Worm (Caenorhabditis elegans) whole organism, midembryonic: ENCODE measurements around the gene R12C12.6.
"Not testable (repeated sequence)": the region's sequence is repeated elsewhere in the genome, so short reads cannot be mapped to it uniquely, and the experiment has no call there.

Experiments
- T22C8.4 ChIP-seq: fragments of 200-800 bp; sonication (Bioruptor generic); IDR thresholded peaks from 2 replicates; pipeline ENCODE4 v1.3.6; 2022; ENCODE audit warnings: missing genetic modification characterization, missing compliant biosample characterization
- cog-1 ChIP-seq: sonication (generic microtip); optimal IDR thresholded peaks from 2 replicates; lab custom pipeline; 2016; ENCODE audit warnings: missing genetic modification characterization, missing compliant biosample characterization
- flt-1 ChIP-seq: fragments of 200-800 bp; sonication (Bioruptor generic); IDR thresholded peaks from 2 replicates; pipeline ENCODE4 v1.3.6; 2022; ENCODE audit warnings: missing genetic modification characterization, missing compliant biosample characterization
- klf-2 ChIP-seq: fragments of 200-800 bp; sonication (Bioruptor generic); conservative IDR thresholded peaks from 2 replicates; pipeline ENCODE4 v1.3.6; 2022; ENCODE audit warnings: missing genetic modification reagents, missing genetic modification characterization, missing compliant biosample characterization
- med-1 ChIP-seq: sonication (generic microtip); optimal IDR thresholded peaks from 2 replicates; lab custom pipeline; 2017; ENCODE audit warnings: missing genetic modification characterization, mild to moderate bottlenecking, missing compliant biosample characterization, antibody characterized with exemption, missing genetic modification reagents; ENCODE audit not compliant: insufficient read depth
- ref-1 ChIP-seq: fragments of 200-800 bp; sonication (Bioruptor generic); conservative IDR thresholded peaks from 2 replicates; pipeline ENCODE4 v1.3.6; 2022; ENCODE audit warnings: missing genetic modification reagents, missing genetic modification characterization, missing compliant biosample characterization
- tab-1 ChIP-seq: fragments of 200-800 bp; sonication (Bioruptor generic); IDR thresholded peaks from 2 replicates; pipeline ENCODE4 v1.3.6; 2022; ENCODE audit warnings: missing genetic modification characterization, missing compliant biosample characterization
- ztf-23 ChIP-seq: fragments of 200-800 bp; sonication (Bioruptor generic); IDR thresholded peaks from 2 replicates; pipeline ENCODE4 v1.3.6; 2022; ENCODE audit warnings: missing genetic modification reagents, missing genetic modification characterization, missing compliant biosample characterization
- ztf-29 ChIP-seq: fragments of 200-800 bp; sonication (Bioruptor generic); IDR thresholded peaks from 2 replicates; pipeline ENCODE4 v1.3.6; 2022; ENCODE audit warnings: missing genetic modification reagents, missing genetic modification characterization, missing compliant biosample characterization

The R12C12.6 gene

ce11 chrII:6022596-6022995, 25.1 kb downstream of the R12C12.6 start:
- TF ChIP-seq cog-1 (tag; lab: Kevin White, UChicago) (no peak), med-1 (GFP tag; lab: Kevin White, UChicago) (no peak), flt-1 (GFP tag; lab: Robert Waterston, UW) (no peak), ztf-29 (GFP tag; lab: Robert Waterston, UW) (no peak), klf-2 (GFP tag; lab: Robert Waterston, UW) (no peak), ref-1 (GFP tag; lab: Robert Waterston, UW) (no peak), ztf-23 (GFP tag; lab: Robert Waterston, UW) (no peak), tab-1 (GFP tag; lab: Robert Waterston, UW) (no peak), T22C8.4 (GFP tag; lab: Robert Waterston, UW) (no peak)

ce11 chrII:6020353-6020752, 27.3 kb downstream of the R12C12.6 start, which contains the start of gene ZK84.1:
Gene ZK84.1, plus strand, starts transcription at chrII:6020653.
- TF ChIP-seq T22C8.4 (GFP tag; lab: Robert Waterston, UW) (no peak), med-1 (GFP tag; lab: Kevin White, UChicago) (no peak), klf-2 (GFP tag; lab: Robert Waterston, UW) (no peak), flt-1 (GFP tag; lab: Robert Waterston, UW) (no peak), ztf-23 (GFP tag; lab: Robert Waterston, UW) (no peak), ztf-29 (GFP tag; lab: Robert Waterston, UW) (no peak)

DNA sequence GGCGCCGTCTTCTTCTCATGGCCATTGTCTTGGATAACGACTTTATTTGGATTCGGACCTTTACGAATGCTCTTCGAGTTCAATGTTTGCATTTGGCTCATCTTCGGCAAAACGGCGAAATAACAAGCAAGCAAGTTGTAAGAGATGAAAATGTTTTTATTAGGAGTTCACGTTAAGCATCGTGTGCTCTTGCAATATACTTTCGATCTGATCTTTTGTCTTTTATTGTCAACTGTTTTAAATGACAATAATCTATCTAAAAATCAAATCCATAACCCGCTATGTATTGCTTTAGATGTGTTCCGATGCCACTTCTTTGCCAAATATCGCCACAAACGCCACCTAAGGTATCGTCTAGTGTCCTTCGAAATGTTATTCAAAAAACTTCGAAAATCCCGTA, 31.3 kb downstream of the R12C12.6 start, which contains the start of gene ZK84.5:
Gene ZK84.5, minus strand, starts transcription at position 101 of the 400 bp plus-strand sequence.
- no peak for TF ChIP-seq flt-1 (GFP tag; lab: Robert Waterston, UW)
- no peak for TF ChIP-seq cog-1 (tag; lab: Kevin White, UChicago)
- no peak for TF ChIP-seq T22C8.4 (GFP tag; lab: Robert Waterston, UW)

DNA sequence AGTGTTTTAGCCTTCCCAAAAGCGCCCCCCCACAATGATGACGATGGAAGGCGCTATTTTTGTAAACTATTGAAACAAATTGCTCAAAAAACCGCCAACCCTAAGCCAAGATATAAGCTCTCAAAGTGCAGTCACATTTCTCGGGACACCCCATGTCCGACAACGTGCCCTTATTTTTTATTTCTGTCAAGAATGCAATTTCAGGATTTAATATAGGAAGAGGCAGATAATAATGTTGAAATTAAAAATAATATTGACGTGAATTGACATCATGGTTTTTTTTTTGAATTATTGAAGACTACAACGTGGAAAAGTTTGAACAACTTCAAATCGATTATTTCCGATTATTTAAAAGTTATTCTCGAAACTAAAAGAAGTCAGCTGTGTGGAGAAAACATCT, 33.6 kb downstream of the R12C12.6 start, which contains the start of gene ZK84.2:
Gene ZK84.2, plus strand, starts transcription at position 301 of the 400 bp plus-strand sequence.
- not testable (repeated sequence) for TF ChIP-seq med-1 (GFP tag; lab: Kevin White, UChicago); ztf-29 (GFP tag; lab: Robert Waterston, UW); klf-2 (GFP tag; lab: Robert Waterston, UW)

ce11 chrII:6010544-6010943, 37.1 kb downstream of the R12C12.6 start, which contains the start of gene ins-20:
Gene ins-20, plus strand, starts transcription at chrII:6010844.
- TF ChIP-seq klf-2 (GFP tag; lab: Robert Waterston, UW) (no peak), ref-1 (GFP tag; lab: Robert Waterston, UW) (no peak), med-1 (GFP tag; lab: Kevin White, UChicago) (no peak), T22C8.4 (GFP tag; lab: Robert Waterston, UW) (no peak), ztf-29 (GFP tag; lab: Robert Waterston, UW) (no peak)

- not testable (repeated sequence) for TF ChIP-seq ztf-23, flt-1, tab-1 (GFP tag; lab: Robert Waterston, UW)
These were observed 38.8 kb downstream of the R12C12.6 start, which contains the start of gene ZK84.4 for ce11 chrII:6008887-6009286. Gene ZK84.4, minus strand, starts transcription at chrII:6008987.

ce11 chrII:6001004-6001403, 46.7 kb downstream of the R12C12.6 start:
- TF ChIP-seq T22C8.4 (GFP tag; lab: Robert Waterston, UW) (no peak), cog-1 (tag; lab: Kevin White, UChicago) (no peak), tab-1 (GFP tag; lab: Robert Waterston, UW) (no peak), ztf-29 (GFP tag; lab: Robert Waterston, UW) (no peak), klf-2 (GFP tag; lab: Robert Waterston, UW) (no peak), med-1 (GFP tag; lab: Kevin White, UChicago) (no peak), ref-1 (GFP tag; lab: Robert Waterston, UW) (no peak)

DNA sequence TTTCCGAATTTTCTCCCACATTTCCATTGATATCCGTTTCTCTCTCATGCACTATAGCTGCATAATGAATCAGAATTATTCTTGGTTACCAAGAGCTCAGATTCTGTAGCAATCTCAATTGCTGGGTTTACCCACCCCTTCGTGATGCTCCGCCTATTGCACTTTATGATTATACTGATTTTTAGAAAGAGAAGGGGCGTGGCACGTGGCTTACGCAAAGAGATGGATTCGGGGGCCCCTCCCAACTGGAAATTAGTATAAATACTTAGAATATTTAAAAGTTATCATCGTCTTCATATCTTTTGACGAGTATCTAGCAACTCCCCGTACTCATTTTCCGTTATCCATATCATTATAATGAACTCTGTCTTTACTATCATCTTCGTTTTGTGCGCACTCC, 47.5 kb downstream of the R12C12.6 start, which contains the start of gene ins-6:
Gene ins-6, plus strand, starts transcription at position 301 of the 400 bp plus-strand sequence.
- TF ChIP-seq klf-2 (GFP tag; lab: Robert Waterston, UW) (no peak), T22C8.4 (GFP tag; lab: Robert Waterston, UW) (no peak), cog-1 (tag; lab: Kevin White, UChicago) (no peak), tab-1 (GFP tag; lab: Robert Waterston, UW) (no peak), ztf-23 (GFP tag; lab: Robert Waterston, UW) (no peak), ztf-29 (GFP tag; lab: Robert Waterston, UW) (no peak), ref-1 (GFP tag; lab: Robert Waterston, UW) (no peak), flt-1 (GFP tag; lab: Robert Waterston, UW) (no peak), med-1 (GFP tag; lab: Kevin White, UChicago) (no peak)

- no peak for TF ChIP-seq flt-1 (GFP tag; lab: Robert Waterston, UW)
- no peak for TF ChIP-seq klf-2 (GFP tag; lab: Robert Waterston, UW)
- TF ChIP-seq med-1 (GFP tag; lab: Kevin White, UChicago), result no peak
- TF ChIP-seq tab-1 (GFP tag; lab: Robert Waterston, UW), result no peak
- no peak for TF ChIP-seq ztf-23 (GFP tag; lab: Robert Waterston, UW)
- no peak for TF ChIP-seq ztf-29 (GFP tag; lab: Robert Waterston, UW)
- TF ChIP-seq cog-1 (tag; lab: Kevin White, UChicago), result no peak
- TF ChIP-seq T22C8.4 (GFP tag; lab: Robert Waterston, UW), result no peak
These were observed 50.4 kb downstream of the R12C12.6 start, which contains the start of gene ins-5 for ce11 chrII:5997257-5997656. Gene ins-5, plus strand, starts transcription at chrII:5997557.
